Worm (Caenorhabditis elegans): ENCODE results near the gene clec-156.

DNA sequence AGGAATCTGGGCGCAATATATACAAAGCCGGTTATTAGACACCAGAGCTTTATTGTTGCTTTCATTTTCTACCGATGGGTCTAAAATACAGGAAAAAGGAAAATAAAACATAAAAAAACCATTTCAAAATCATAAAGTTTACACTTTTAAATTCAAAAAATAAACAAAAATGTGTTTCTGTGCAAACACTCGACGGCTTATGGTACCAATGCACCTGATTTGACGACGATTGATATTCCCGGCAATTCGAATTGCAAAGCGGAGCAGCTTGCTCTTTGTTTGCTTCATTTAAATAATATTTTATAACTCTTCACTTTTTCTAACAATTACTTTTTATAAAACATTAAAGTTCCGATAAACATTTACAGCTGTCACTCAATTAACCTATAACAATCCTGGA, 8.1 kb upstream of the clec-156 start, which contains the start of gene F26A1.1:
- no peak for TF ChIP-seq madf-9 (GFP tag; conservative IDR thresholded peaks at IDR 0.05)
- no peak for TF ChIP-seq unc-39 (tag; optimal IDR thresholded peaks at IDR 0.05)
- no peak for TF ChIP-seq T26A8.4 (GFP tag; IDR thresholded peaks at IDR 0.05)

Measured in whole organism, L4 larva.